Worm (Caenorhabditis elegans): ENCODE data around the gene sra-31.
A peak's percentile ranks its signal among the peaks of the same experiment; 100 is the strongest.

sra-31 gene

ce11 chrII:6600973-6601372 is 22.7 kb upstream of the sra-31 start, which contains the start of gene vps-33.2 (continued):
- TF ChIP-seq mes-4 (tag; optimal IDR thresholded peaks at IDR 0.05) (no peak), rec-8 (tag; optimal IDR thresholded peaks at IDR 0.05) (no peak), B0019.2 (GFP tag; conservative IDR thresholded peaks at IDR 0.05) (no peak), F33H1.4 (GFP tag; IDR thresholded peaks at IDR 0.05) (peak; percentile 51; the same call in 1 of the 2 replicates), unc-130 (GFP tag; optimal IDR thresholded peaks at IDR 0.05) (no peak), egl-44 (GFP tag; IDR thresholded peaks at IDR 0.05) (no peak), ztf-3 (GFP tag; optimal IDR thresholded peaks at IDR 0.05) (no peak), snpc-3.4 (tag; optimal IDR thresholded peaks at IDR 0.05) (no peak), mxl-1 (tag; optimal IDR thresholded peaks at IDR 0.05) (no peak), T26A5.8 (tag; optimal IDR thresholded peaks at IDR 0.05) (no peak), K12H6.12 (tag; optimal IDR thresholded peaks at IDR 0.05) (no peak), dpl-1 (GFP tag; optimal IDR thresholded peaks at IDR 0.05) (no peak), F10E7.11 (tag; optimal IDR thresholded peaks at IDR 0.05) (no peak), bed-1 (GFP tag; IDR thresholded peaks at IDR 0.05) (no peak), unc-62 (GFP tag; optimal IDR thresholded peaks at IDR 0.05) (no peak), F39B2.1 (GFP tag; IDR thresholded peaks at IDR 0.05) (no peak), madf-6 (GFP tag; IDR thresholded peaks at IDR 0.05) (peak; percentile 64), egrh-3 (GFP tag; IDR thresholded peaks at IDR 0.05) (no peak), zim-3 (tag; optimal IDR thresholded peaks at IDR 0.05) (no peak), F23B12.7 (tag; optimal IDR thresholded peaks at IDR 0.05; ENCODE audit: insufficient read depth) (no peak), nhr-179 (tag; optimal IDR thresholded peaks at IDR 0.05) (no peak), madf-10 (tag; optimal IDR thresholded peaks at IDR 0.05) (no peak), T07F8.4 (tag; optimal IDR thresholded peaks at IDR 0.05) (no peak), tbp1 (GFP tag; optimal IDR thresholded peaks at IDR 0.05) (peak; percentile 27), lin-26 (GFP tag; IDR thresholded peaks at IDR 0.05) (no peak), somi-1 (GFP tag; optimal IDR thresholded peaks at IDR 0.05) (no peak), C17E4.6 (GFP tag; IDR thresholded peaks at IDR 0.05) (no peak), bed-2 (GFP tag; IDR thresholded peaks at IDR 0.05) (no peak), attf-6 (GFP tag; IDR thresholded peaks at IDR 0.05) (no peak), F55B11.4 (tag; optimal IDR thresholded peaks at IDR 0.05; ENCODE audit: borderline replicate concordance, insufficient read depth) (no peak), B0261.1 (tag; optimal IDR thresholded peaks at IDR 0.05) (no peak), ztf-26 (tag; optimal IDR thresholded peaks at IDR 0.05) (no peak), F37B4.10 (GFP tag; IDR thresholded peaks at IDR 0.05) (no peak), Y53F4B.3 (GFP tag; IDR thresholded peaks at IDR 0.05) (no peak), K11D2.4 (GFP tag; IDR thresholded peaks at IDR 0.05) (no peak), pbrm-1 (GFP tag; IDR thresholded peaks at IDR 0.05) (0 out of 2 replicates have a peak, but pooled peaks have one; percentile 16), lsl-1 (GFP tag; optimal IDR thresholded peaks at IDR 0.05) (peak; percentile 50), ceh-40 (GFP tag; IDR thresholded peaks at IDR 0.05) (no peak), fkh-3 (tag; optimal IDR thresholded peaks at IDR 0.05) (no peak), lsy-27 (tag; optimal IDR thresholded peaks at IDR 0.05; ENCODE audit: borderline replicate concordance, insufficient read depth) (no peak), gei-17 (GFP tag; optimal IDR thresholded peaks at IDR 0.05) (no peak), zfh-2 (GFP tag; conservative IDR thresholded peaks at IDR 0.05) (no peak), snpc-4 (GFP tag; optimal IDR thresholded peaks at IDR 0.05) (no peak), snpc-4 (tag; optimal IDR thresholded peaks at IDR 0.05) (peak in 1 of 4 experiments; percentile 4), repo-1 (tag; optimal IDR thresholded peaks at IDR 0.05) (no peak), lin-40 (tag; optimal IDR thresholded peaks at IDR 0.05) (peak; percentile 3), sptf-2 (GFP tag; optimal IDR thresholded peaks at IDR 0.05) (no peak), F52B5.7 (tag; optimal IDR thresholded peaks at IDR 0.05) (no peak)
